Worm (Caenorhabditis elegans): ENCODE measurements around the gene sti-1.

DNA sequence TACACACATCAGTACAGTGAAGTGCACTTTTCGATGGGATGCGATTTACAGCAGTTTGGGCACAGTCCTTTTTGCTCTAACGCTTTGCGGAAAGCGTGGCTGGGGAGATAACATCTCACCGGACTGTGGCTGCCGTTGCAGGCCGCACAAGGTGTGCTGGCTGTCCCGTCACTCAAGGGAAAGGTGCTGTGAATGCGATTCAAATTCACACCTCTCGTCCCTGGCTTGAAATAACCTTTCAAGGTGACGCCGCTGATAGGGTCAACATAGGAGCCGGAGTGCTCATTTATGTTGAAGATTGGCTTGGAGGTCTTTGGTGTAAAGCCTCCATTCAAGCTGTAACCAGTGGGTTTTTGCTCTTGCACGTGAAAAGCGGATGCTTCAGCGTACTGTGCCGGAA, 20.8 kb downstream of the sti-1 start:
- TF ChIP-seq nfya-1 (tag; optimal IDR thresholded peaks at IDR 0.05; ENCODE audit: insufficient read depth) (no peak), nhr-237 (tag; optimal IDR thresholded peaks at IDR 0.05) (no peak), nhr-28 (tag; optimal IDR thresholded peaks at IDR 0.05) (no peak), ama-1 (optimal IDR thresholded peaks at IDR 0.05) (no peak), ceh-82 (tag; optimal IDR thresholded peaks at IDR 0.05) (no peak), pha-4 (tag; optimal IDR thresholded peaks at IDR 0.05) (no peak), aly-2 (tag; optimal IDR thresholded peaks at IDR 0.05) (no peak), egl-27 (tag; optimal IDR thresholded peaks at IDR 0.05) (no peak), pqm-1 (tag; optimal IDR thresholded peaks at IDR 0.05) (no peak), elt-2 (tag; optimal IDR thresholded peaks at IDR 0.05) (no peak)

Measured in whole organism, L3 larva.